Fruit fly (Drosophila melanogaster): Measurements from ENCODE around the gene 7B2.

7B2 gene

dm6 chr3R:5403963-5404362, 27.4 kb downstream of the 7B2 start, which contains the start of gene CG2663:
Gene CG2663 (minus strand): TSS chr3R:5404135.
- TF ChIP-seq CTCF (optimal IDR thresholded peaks at IDR 0.05) (no peak), CG8478 (optimal IDR thresholded peaks at IDR 0.05) (no peak)

dm6 chr3R:5412306-5412705, 35.7 kb downstream of the 7B2 start, which contains the start of gene Orco:
Gene Orco (minus strand): TSS chr3R:5412406.
- TF ChIP-seq CTCF (optimal IDR thresholded peaks at IDR 0.05) = no peak
- TF ChIP-seq CG8478 (optimal IDR thresholded peaks at IDR 0.05) = no peak

- no peak for TF ChIP-seq CTCF (optimal IDR thresholded peaks at IDR 0.05)
- TF ChIP-seq CG8478 (optimal IDR thresholded peaks at IDR 0.05) = no peak
Measured at dm6 chr3R:5412987-5413386, 36.4 kb downstream of the 7B2 start.

- TF ChIP-seq CG8478 (optimal IDR thresholded peaks at IDR 0.05) = no peak
- TF ChIP-seq CTCF (optimal IDR thresholded peaks at IDR 0.05) = no peak
Measured at dm6 chr3R:5414147-5414748, 37.7 kb downstream of the 7B2 start, which contains the start of gene CG14669. Gene CG14669 (plus strand): TSS chr3R:5414527.

dm6 chr3R:5420454-5420853, 43.9 kb downstream of the 7B2 start:
- TF ChIP-seq CG8478 (optimal IDR thresholded peaks at IDR 0.05) = no peak

dm6 chr3R:5422123-5422522, 45.5 kb downstream of the 7B2 start:
- TF ChIP-seq CTCF (optimal IDR thresholded peaks at IDR 0.05) (no peak), CG8478 (optimal IDR thresholded peaks at IDR 0.05) (no peak)

dm6 chr3R:5427157-5427556, 50.6 kb downstream of the 7B2 start, which contains the start of gene CG12147:
Gene CG12147 (minus strand): TSS chr3R:5427257.
- TF ChIP-seq CG8478 (optimal IDR thresholded peaks at IDR 0.05) (no peak), CTCF (optimal IDR thresholded peaks at IDR 0.05) (no peak)

All from S2 (cell line).